Fruit fly (Drosophila melanogaster) Kc167 (cell line): ENCODE data around the gene kkv.

Experiments used
- Myc ChIP-seq: fragments of >200 bp; optimal IDR thresholded peaks from 2 replicates; lab custom pipeline; 2017; ENCODE audit warnings: missing external identifiers
- Sin3A ChIP-seq: fragments of >200 bp; optimal IDR thresholded peaks from 2 replicates; lab custom pipeline; 2018; ENCODE audit warnings: missing external identifiers
- h ChIP-seq: fragments of >200 bp; optimal IDR thresholded peaks from 3 replicates; lab custom pipeline; 2018; ENCODE audit warnings: missing external identifiers
- insv ChIP-seq: fragments of >200 bp; optimal IDR thresholded peaks from 3 replicates; lab custom pipeline; 2018; ENCODE audit warnings: missing external identifiers
- psq ChIP-seq: fragments of >200 bp; optimal IDR thresholded peaks from 2 replicates; lab custom pipeline; 2017; ENCODE audit warnings: missing external identifiers
- ttk ChIP-seq: sonication (Bioruptor generic); optimal IDR thresholded peaks from 2 replicates; lab custom pipeline; 2017; ENCODE audit warnings: missing external identifiers

dm6 chr3R:5350393-5350972 is 42.2 kb downstream of the kkv start, which contains the start of gene mtd:
- no peak for TF ChIP-seq insv (lab: Kevin White, UChicago)
- TF ChIP-seq h = no peak
- no peak for TF ChIP-seq Myc (lab: Kevin White, UChicago)
- no peak for TF ChIP-seq Sin3A (lab: Kevin White, UChicago)
- TF ChIP-seq psq (lab: Kevin White, UChicago) = no peak
- TF ChIP-seq ttk (lab: Kevin White, UChicago) = no peak
